Fruit fly (Drosophila melanogaster): Measurements from ENCODE around the gene CG34382.
A peak's percentile ranks its signal among the peaks of the same experiment; 100 is the strongest.

Gene CG34382

dm6 chr3L:9853895-9854470, 24.8 kb upstream of the CG34382 start (continued):
- TF ChIP-seq jigr1 (GFP tag; IDR thresholded peaks at IDR 0.05): no peak
- TF ChIP-seq ERR (GFP tag; optimal IDR thresholded peaks at IDR 0.05): no peak
- TF ChIP-seq lola (GFP tag; optimal IDR thresholded peaks at IDR 0.05): peak in 1 of 3 experiments; percentile 54
- TF ChIP-seq CG6791 (GFP tag; IDR thresholded peaks at IDR 0.05; ENCODE audit: partially characterized antibody): 0 out of 3 replicates have a peak, but pooled peaks have one; percentile 24
- peak; percentile 15; the same call in 1 of the 2 replicates for TF ChIP-seq CG13287 (GFP tag; IDR thresholded peaks at IDR 0.05; ENCODE audit: partially characterized antibody)
- TF ChIP-seq Fer1 (GFP tag; optimal IDR thresholded peaks at IDR 0.05): peak; percentile 33
- peak; percentile 45; the same call in 1 of the 3 replicates for TF ChIP-seq sr (GFP tag; IDR thresholded peaks at IDR 0.05)
- TF ChIP-seq CG3163 (GFP tag; optimal IDR thresholded peaks at IDR 0.05): no peak
- no peak for TF ChIP-seq CG7271 (tag; optimal IDR thresholded peaks at IDR 0.05)
- no peak for TF ChIP-seq gcm2 (GFP tag; optimal IDR thresholded peaks at IDR 0.05)
- TF ChIP-seq CG3726 (GFP tag; IDR thresholded peaks at IDR 0.05): no peak
- 0 out of 2 replicates have a peak, but pooled peaks have one; percentile 12 for TF ChIP-seq wdn (GFP tag; IDR thresholded peaks at IDR 0.05)
- TF ChIP-seq CG6689 (GFP tag; IDR thresholded peaks at IDR 0.05): no peak
- no peak for TF ChIP-seq pum (GFP tag; optimal IDR thresholded peaks at IDR 0.05)
- no peak; the same call in 1 of the 2 replicates for TF ChIP-seq CG32767 (GFP tag; IDR thresholded peaks at IDR 0.05)
- TF ChIP-seq CG8290 (GFP tag; optimal IDR thresholded peaks at IDR 0.05): no peak
- peak in 1 of 2 experiments; percentile 48 for TF ChIP-seq CG8290 (tag; optimal IDR thresholded peaks at IDR 0.05)
- TF ChIP-seq CG14014 (GFP tag; IDR thresholded peaks at IDR 0.05): no peak
- no peak for TF ChIP-seq CG8089 (GFP tag; optimal IDR thresholded peaks at IDR 0.05)
- no peak for TF ChIP-seq fd3F (GFP tag; optimal IDR thresholded peaks at IDR 0.05)
- TF ChIP-seq slp2 (GFP tag; optimal IDR thresholded peaks at IDR 0.05): no peak
- peak; percentile 88 for TF ChIP-seq scrt (GFP tag; optimal IDR thresholded peaks at IDR 0.05)
- TF ChIP-seq CG13624 (GFP tag; optimal IDR thresholded peaks at IDR 0.05): peak; percentile 26
- no peak for TF ChIP-seq Gsc (GFP tag; IDR thresholded peaks at IDR 0.05)
- TF ChIP-seq h (optimal IDR thresholded peaks at IDR 0.05): no peak
- peak; percentile 23 for TF ChIP-seq CG17385 (GFP tag; optimal IDR thresholded peaks at IDR 0.05)
- TF ChIP-seq Pdp1 (GFP tag; optimal IDR thresholded peaks at IDR 0.05): peak in 1 of 2 experiments; percentile 40
- TF ChIP-seq CG18599 (GFP tag; optimal IDR thresholded peaks at IDR 0.05): peak; percentile 21
- no peak for TF ChIP-seq CG2116 (GFP tag; optimal IDR thresholded peaks at IDR 0.05)
- 0 out of 3 replicates have a peak, but pooled peaks have one; percentile 45 for TF ChIP-seq Opbp (GFP tag; IDR thresholded peaks at IDR 0.05; ENCODE audit: partially characterized antibody)
- no peak for TF ChIP-seq fd96Cb (tag; optimal IDR thresholded peaks at IDR 0.05)
- TF ChIP-seq CG15514 (GFP tag; optimal IDR thresholded peaks at IDR 0.05): peak; percentile 16
- TF ChIP-seq Aef1 (GFP tag; IDR thresholded peaks at IDR 0.05): peak; percentile 73
- no peak for TF ChIP-seq CG1233 (GFP tag; optimal IDR thresholded peaks at IDR 0.05)
- peak; percentile 13 for TF ChIP-seq CG1603 (tag; optimal IDR thresholded peaks at IDR 0.05)
- TF ChIP-seq kay (GFP tag; optimal IDR thresholded peaks at IDR 0.05): no peak
- peak; percentile 45 for TF ChIP-seq CG11504 (tag; optimal IDR thresholded peaks at IDR 0.05)
- TF ChIP-seq ken (GFP tag; IDR thresholded peaks at IDR 0.05): no peak
- peak in 1 of 2 experiments; percentile 48 for TF ChIP-seq Hr78 (GFP tag; optimal IDR thresholded peaks at IDR 0.05)
- TF ChIP-seq bbx (GFP tag; IDR thresholded peaks at IDR 0.05; ENCODE audit: partially characterized antibody): peak; percentile 55; the same call in 1 of the 2 replicates
- peak; percentile 30 for TF ChIP-seq her (GFP tag; optimal IDR thresholded peaks at IDR 0.05)
- TF ChIP-seq Rfx (GFP tag; IDR thresholded peaks at IDR 0.05): no peak
- TF ChIP-seq CG1529 (GFP tag; optimal IDR thresholded peaks at IDR 0.05): no peak
- no peak for TF ChIP-seq knrl (GFP tag; IDR thresholded peaks at IDR 0.05; ENCODE audit: partially characterized antibody)
- no peak for TF ChIP-seq Meics (GFP tag; optimal IDR thresholded peaks at IDR 0.05)
- TF ChIP-seq CG6683 (GFP tag; optimal IDR thresholded peaks at IDR 0.05): no peak
- TF ChIP-seq Hr51 (GFP tag; optimal IDR thresholded peaks at IDR 0.05): peak in 1 of 2 experiments; percentile 42
- no peak for TF ChIP-seq nerfin-2 (GFP tag; IDR thresholded peaks at IDR 0.05; ENCODE audit: partially characterized antibody)
- TF ChIP-seq CG17186 (GFP tag; optimal IDR thresholded peaks at IDR 0.05): no peak
